Worm (Caenorhabditis elegans) whole organism, young adult: ENCODE results near the gene C06E2.5.

ENCODE experiments used
- D2030.7 ChIP-seq: fragments of 200-800 bp; sonication (Bioruptor generic); IDR thresholded peaks from 2 replicates; pipeline ENCODE4 v1.3.6; 2022; ENCODE audit warnings: missing genetic modification reagents, missing genetic modification characterization, missing compliant biosample characterization
- ZK185.1 ChIP-seq: sonication (generic microtip); optimal IDR thresholded peaks from 2 replicates; lab custom pipeline; 2016; ENCODE audit warnings: mild to moderate bottlenecking, missing genetic modification characterization, missing compliant biosample characterization; ENCODE audit not compliant: poor library complexity, severe bottlenecking
- akir-1 ChIP-seq: fragments of 200-800 bp; sonication (Bioruptor generic); optimal IDR thresholded peaks from 2 replicates; lab custom pipeline; 2018; ENCODE audit warnings: mild to moderate bottlenecking, missing genetic modification characterization, moderate library complexity, missing compliant biosample characterization
- dpff-1 ChIP-seq: sonication (generic microtip); optimal IDR thresholded peaks from 2 replicates; lab custom pipeline; 2017; ENCODE audit warnings: mild to moderate bottlenecking, missing genetic modification characterization, missing compliant biosample characterization
- ets-4 ChIP-seq: fragments of 200-800 bp; sonication (Bioruptor generic); optimal IDR thresholded peaks from 2 replicates; lab custom pipeline; 2018; ENCODE audit warnings: mild to moderate bottlenecking, missing genetic modification characterization, missing compliant biosample characterization
- hrde-1 ChIP-seq: sonication (generic microtip); optimal IDR thresholded peaks from 2 replicates; lab custom pipeline; 2016; ENCODE audit warnings: missing genetic modification characterization, mild to moderate bottlenecking, missing compliant biosample characterization, moderate library complexity, missing genotype, missing genetic modification reagents, borderline replicate concordance
- madf-8 ChIP-seq: fragments of 200-800 bp; sonication (Bioruptor generic); conservative IDR thresholded peaks from 2 replicates; pipeline ENCODE4 v1.3.6; 2022; ENCODE audit warnings: missing genetic modification reagents, missing genetic modification characterization, missing compliant biosample characterization
- pha-4 ChIP-seq: fragments of 150-350 bp; sonication (generic microtip); optimal IDR thresholded peaks from 2 replicates; lab custom pipeline; 2014; ENCODE audit warnings: missing biosample characterization, missing genetic modification reagents, missing genetic modification characterization
- rec-8 ChIP-seq, 2 experiments: sonication (generic microtip); optimal IDR thresholded peaks; 2 replicates each; lab custom pipeline; 2016; ENCODE audit warnings: mild to moderate bottlenecking in 2 of 2, missing genetic modification characterization in 2 of 2, missing genetic modification reagents in 2 of 2, missing genotype in 2 of 2, missing biosample characterization in 1 of 2, missing compliant biosample characterization in 1 of 2, moderate library complexity in 1 of 2
- snpc-4 ChIP-seq, 5 experiments: fragments of 150-350 bp in 1 of 5; sonication (generic microtip) in 4 of 5; optimal IDR thresholded peaks; 2 replicates each; lab custom pipeline; 2014 to 2018; ENCODE audit warnings: missing genetic modification characterization in 5 of 5, missing biosample characterization in 3 of 5, antibody characterized with exemption in 2 of 5, mild to moderate bottlenecking in 2 of 5, missing compliant biosample characterization in 2 of 5, missing genotype in 2 of 5, moderate library complexity in 2 of 5, missing genetic modification reagents in 1 of 5
- unc-62 ChIP-seq: fragments of 150-350 bp; optimal IDR thresholded peaks from 2 replicates; lab custom pipeline; 2014; ENCODE audit warnings: missing biosample characterization, missing genetic modification reagents, missing genetic modification characterization

DNA sequence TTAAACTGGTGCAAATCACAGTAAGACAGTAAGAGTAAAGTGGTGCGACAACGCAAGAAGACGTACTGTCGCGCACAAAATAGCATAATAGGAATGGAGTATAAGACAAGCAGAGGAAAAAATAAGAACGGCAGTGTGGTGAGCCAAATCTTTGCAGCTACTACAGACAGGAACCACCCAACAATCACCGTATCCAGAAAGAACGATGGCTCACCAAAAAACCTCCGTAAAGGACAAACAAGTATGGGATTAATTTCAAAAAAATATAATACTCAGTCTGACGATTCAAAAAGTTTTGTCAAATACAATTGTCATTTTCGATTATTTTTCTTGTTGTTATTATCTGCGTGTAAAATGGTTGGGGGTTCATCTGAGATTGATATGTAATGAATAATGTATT is 3.3 kb downstream of the C06E2.5 start:
- no peak for TF ChIP-seq rec-8 (tag; optimal IDR thresholded peaks at IDR 0.05; lab: Kevin White, UChicago)
- TF ChIP-seq pha-4 = no peak
- no peak for TF ChIP-seq dpff-1 (tag; lab: Kevin White, UChicago)
- no peak for TF ChIP-seq ets-4 (GFP tag; lab: Kevin White, UChicago)
- TF ChIP-seq D2030.7 = no peak
- TF ChIP-seq akir-1 = no peak
- no peak for TF ChIP-seq unc-62
- no peak for TF ChIP-seq snpc-4 (GFP tag; optimal IDR thresholded peaks at IDR 0.05; lab: Kevin White, UChicago)
- no peak for TF ChIP-seq snpc-4 (tag; optimal IDR thresholded peaks at IDR 0.05; lab: Kevin White, UChicago)
- no peak for TF ChIP-seq hrde-1
- no peak for TF ChIP-seq ZK185.1 (tag; lab: Kevin White, UChicago)
- no peak for TF ChIP-seq madf-8 (GFP tag; lab: Robert Waterston, UW)
